Fruit fly (Drosophila melanogaster) Kc167 (cell line): ENCODE measurements around the gene Pka-C3.

Source experiments
- Myc ChIP-seq: fragments of >200 bp; optimal IDR thresholded peaks from 2 replicates; lab custom pipeline; 2017; ENCODE audit warnings: missing external identifiers
- h ChIP-seq: fragments of >200 bp; optimal IDR thresholded peaks from 3 replicates; lab custom pipeline; 2018; ENCODE audit warnings: missing external identifiers
- insv ChIP-seq: fragments of >200 bp; optimal IDR thresholded peaks from 3 replicates; lab custom pipeline; 2018; ENCODE audit warnings: missing external identifiers
- psq ChIP-seq: fragments of >200 bp; optimal IDR thresholded peaks from 2 replicates; lab custom pipeline; 2017; ENCODE audit warnings: missing external identifiers
- ttk ChIP-seq: sonication (Bioruptor generic); optimal IDR thresholded peaks from 2 replicates; lab custom pipeline; 2017; ENCODE audit warnings: missing external identifiers

dm6 chr3L:15978224-15978623, 23.6 kb upstream of the Pka-C3 start, which contains the start of gene CG17028:
- TF ChIP-seq insv (lab: Kevin White, UChicago) (no peak), h (lab: Kevin White, UChicago) (no peak), psq (lab: Kevin White, UChicago) (no peak), Myc (no peak), ttk (lab: Kevin White, UChicago) (no peak)
